Worm (Caenorhabditis elegans) whole organism, late embryonic: ENCODE results near the gene asp-4.
A peak's percentile ranks its signal among the peaks of the same experiment; 100 is the strongest.

ENCODE experiments used
- F13H6.1 ChIP-seq: sonication (generic microtip); optimal IDR thresholded peaks from 2 replicates; lab custom pipeline; 2016; ENCODE audit warnings: missing genetic modification characterization, missing compliant biosample characterization
- K09A11.1 ChIP-seq: sonication (generic microtip); optimal IDR thresholded peaks from 2 replicates; lab custom pipeline; 2017; ENCODE audit warnings: antibody characterized with exemption, mild to moderate bottlenecking, missing genetic modification characterization, missing compliant biosample characterization; ENCODE audit not compliant: insufficient read depth
- T23F11.4 ChIP-seq: fragments of 200-800 bp; sonication (Bioruptor generic); optimal IDR thresholded peaks from 2 replicates; lab custom pipeline; 2018; ENCODE audit warnings: mild to moderate bottlenecking, missing genetic modification characterization, missing compliant biosample characterization
- Y22D7AL.16 ChIP-seq: sonication (generic microtip); optimal IDR thresholded peaks from 2 replicates; lab custom pipeline; 2016; ENCODE audit warnings: missing genetic modification characterization, missing compliant biosample characterization
- ama-1 ChIP-seq: fragments of 150-350 bp; optimal IDR thresholded peaks from 2 replicates; lab custom pipeline; 2014
- ceh-14 ChIP-seq: sonication (generic microtip); optimal IDR thresholded peaks from 2 replicates; lab custom pipeline; 2016; ENCODE audit warnings: missing genotype, missing genetic modification characterization, missing compliant biosample characterization
- ceh-18 ChIP-seq: sonication (generic microtip); optimal IDR thresholded peaks from 2 replicates; lab custom pipeline; 2016; ENCODE audit warnings: missing genetic modification characterization, missing compliant biosample characterization
- ceh-19 ChIP-seq: fragments of 200-800 bp; sonication (Bioruptor generic); optimal IDR thresholded peaks from 2 replicates; lab custom pipeline; 2018; ENCODE audit warnings: mild to moderate bottlenecking, missing genetic modification characterization, missing compliant biosample characterization
- ceh-2 ChIP-seq: sonication (generic microtip); optimal IDR thresholded peaks from 2 replicates; lab custom pipeline; 2016; ENCODE audit warnings: missing genotype, missing genetic modification characterization, missing compliant biosample characterization
- ceh-31 ChIP-seq: sonication (generic microtip); optimal IDR thresholded peaks from 2 replicates; lab custom pipeline; 2016; ENCODE audit warnings: missing genetic modification characterization, missing compliant biosample characterization
- ceh-34 ChIP-seq: sonication (generic microtip); optimal IDR thresholded peaks from 2 replicates; lab custom pipeline; 2016; ENCODE audit warnings: mild to moderate bottlenecking, missing genetic modification characterization, missing compliant biosample characterization
- ceh-48 ChIP-seq: sonication (generic microtip); optimal IDR thresholded peaks from 2 replicates; lab custom pipeline; 2016; ENCODE audit warnings: missing genetic modification characterization, inconsistent platforms, missing compliant biosample characterization
- ceh-6 ChIP-seq: fragments of 200-800 bp; sonication (Bioruptor generic); optimal IDR thresholded peaks from 2 replicates; lab custom pipeline; 2018; ENCODE audit warnings: mild to moderate bottlenecking, missing genetic modification characterization, missing compliant biosample characterization
- ceh-9 ChIP-seq: sonication (generic microtip); optimal IDR thresholded peaks from 2 replicates; lab custom pipeline; 2016; ENCODE audit warnings: mild to moderate bottlenecking, missing genetic modification characterization, inconsistent platforms, missing compliant biosample characterization
- che-1 ChIP-seq: sonication (generic microtip); optimal IDR thresholded peaks from 2 replicates; lab custom pipeline; 2016; ENCODE audit warnings: mild to moderate bottlenecking, missing genetic modification characterization, missing compliant biosample characterization
- dmd-4 ChIP-seq: sonication (generic microtip); optimal IDR thresholded peaks from 2 replicates; lab custom pipeline; 2016; ENCODE audit warnings: borderline replicate concordance, missing genetic modification characterization, missing compliant biosample characterization
- dve-1 ChIP-seq: sonication (generic microtip); optimal IDR thresholded peaks from 2 replicates; lab custom pipeline; 2017; ENCODE audit warnings: antibody characterized with exemption, mild to moderate bottlenecking, missing genetic modification characterization, missing compliant biosample characterization
- elt-2 ChIP-seq: sonication (generic microtip); optimal IDR thresholded peaks from 2 replicates; lab custom pipeline; 2016; ENCODE audit warnings: missing genetic modification reagents, missing genetic modification characterization, missing compliant biosample characterization
- ets-4 ChIP-seq: sonication (generic microtip); optimal IDR thresholded peaks from 2 replicates; lab custom pipeline; 2016; ENCODE audit warnings: missing genetic modification characterization, missing compliant biosample characterization
- fkh-10 ChIP-seq: fragments of 150-350 bp; optimal IDR thresholded peaks from 2 replicates; lab custom pipeline; 2014; ENCODE audit warnings: missing biosample characterization, missing genetic modification reagents, missing genetic modification characterization
- fkh-6 ChIP-seq: sonication (generic microtip); optimal IDR thresholded peaks from 2 replicates; lab custom pipeline; 2016; ENCODE audit warnings: missing genetic modification characterization, missing compliant biosample characterization
- gmeb-2 ChIP-seq: sonication (generic microtip); optimal IDR thresholded peaks from 2 replicates; lab custom pipeline; 2016; ENCODE audit warnings: missing genetic modification characterization, inconsistent platforms, missing compliant biosample characterization
- hlh-13 ChIP-seq: fragments of 200-800 bp; sonication (Bioruptor generic); optimal IDR thresholded peaks from 2 replicates; lab custom pipeline; 2018; ENCODE audit warnings: mild to moderate bottlenecking, missing genetic modification characterization, missing compliant biosample characterization
- hlh-30 ChIP-seq: sonication (generic microtip); optimal IDR thresholded peaks from 2 replicates; lab custom pipeline; 2017; ENCODE audit warnings: antibody characterized with exemption, missing genetic modification characterization, missing compliant biosample characterization; ENCODE audit not compliant: insufficient read depth
- hlh-6 ChIP-seq: sonication (generic microtip); optimal IDR thresholded peaks from 2 replicates; lab custom pipeline; 2016; ENCODE audit warnings: missing genotype, missing genetic modification characterization, missing compliant biosample characterization
- madf-2 ChIP-seq: sonication (generic microtip); optimal IDR thresholded peaks from 2 replicates; lab custom pipeline; 2017; ENCODE audit warnings: missing genetic modification characterization, missing compliant biosample characterization
- nfya-1 ChIP-seq: sonication (generic microtip); optimal IDR thresholded peaks from 2 replicates; lab custom pipeline; 2017; ENCODE audit warnings: missing genetic modification characterization, mild to moderate bottlenecking, missing compliant biosample characterization, antibody characterized with exemption, moderate library complexity
- nhr-11 ChIP-seq: fragments of 150-350 bp; optimal IDR thresholded peaks from 2 replicates; lab custom pipeline; 2014; ENCODE audit warnings: missing biosample characterization, missing genetic modification characterization
- nhr-232 ChIP-seq: sonication (generic microtip); optimal IDR thresholded peaks from 2 replicates; lab custom pipeline; 2016; ENCODE audit warnings: missing genetic modification characterization, missing compliant biosample characterization
- npax-4 ChIP-seq: sonication (generic microtip); optimal IDR thresholded peaks from 2 replicates; lab custom pipeline; 2016; ENCODE audit warnings: missing genetic modification characterization, missing compliant biosample characterization
- pag-3 ChIP-seq: sonication (generic microtip); optimal IDR thresholded peaks from 2 replicates; lab custom pipeline; 2016; ENCODE audit warnings: missing compliant biosample characterization, missing genetic modification characterization, borderline replicate concordance
- pha-2 ChIP-seq: sonication (generic microtip); optimal IDR thresholded peaks from 2 replicates; lab custom pipeline; 2017; ENCODE audit warnings: mild to moderate bottlenecking, missing genetic modification characterization, missing compliant biosample characterization
- pha-4 ChIP-seq: fragments of 150-350 bp; optimal IDR thresholded peaks from 2 replicates; lab custom pipeline; 2018; ENCODE audit warnings: missing biosample characterization, missing genetic modification reagents, missing genetic modification characterization
- ref-2 ChIP-seq: sonication (generic microtip); optimal IDR thresholded peaks from 2 replicates; lab custom pipeline; 2016; ENCODE audit warnings: missing genetic modification characterization, missing compliant biosample characterization
- rnt-1 ChIP-seq: sonication (generic microtip); optimal IDR thresholded peaks from 2 replicates; lab custom pipeline; 2016; ENCODE audit warnings: missing genetic modification characterization, missing compliant biosample characterization
- sdc-2 ChIP-seq: sonication (generic microtip); optimal IDR thresholded peaks from 2 replicates; lab custom pipeline; 2016; ENCODE audit warnings: missing genotype, missing genetic modification characterization, missing compliant biosample characterization
- sox-2 ChIP-seq: fragments of 200-800 bp; sonication (Bioruptor generic); IDR thresholded peaks from 2 replicates; pipeline ENCODE4 v1.3.6; 2022; ENCODE audit warnings: missing genetic modification reagents, missing genetic modification characterization, missing compliant biosample characterization
- tbx-2 ChIP-seq: sonication (generic microtip); optimal IDR thresholded peaks from 2 replicates; lab custom pipeline; 2016; ENCODE audit warnings: missing genetic modification characterization, missing compliant biosample characterization
- unc-3 ChIP-seq, 2 experiments: fragments of 200-800 bp in 1 of 2; sonication (Bioruptor generic) in 1 of 2; sonication (generic microtip) in 1 of 2; conservative IDR thresholded peaks in 1 of 2; optimal IDR thresholded peaks in 1 of 2; 2 replicates each; pipeline versions ENCODE4 v1.3.6 to Lab custom; 2016 to 2022; ENCODE audit warnings: missing compliant biosample characterization in 2 of 2, missing genetic modification characterization in 2 of 2, missing genetic modification reagents in 1 of 2
- unc-42 ChIP-seq: sonication (generic microtip); optimal IDR thresholded peaks from 2 replicates; lab custom pipeline; 2016; ENCODE audit warnings: missing genotype, missing genetic modification characterization, missing compliant biosample characterization
- unc-55 ChIP-seq: sonication (generic microtip); optimal IDR thresholded peaks from 2 replicates; lab custom pipeline; 2017; ENCODE audit warnings: missing biosample characterization, missing genetic modification reagents, missing genetic modification characterization
- zip-5 ChIP-seq: sonication (generic microtip); optimal IDR thresholded peaks from 2 replicates; lab custom pipeline; 2016; ENCODE audit warnings: missing genetic modification characterization, missing compliant biosample characterization

Gene asp-4

ce11 chrX:13262195-13262594 is 40.9 kb upstream of the asp-4 start, which contains the start of gene K09A11.1:
Gene K09A11.1, plus strand, starts transcription at chrX:13262495.
- TF ChIP-seq gmeb-2 (tag; lab: Kevin White, UChicago): no peak
- no peak for TF ChIP-seq zip-5 (tag; lab: Kevin White, UChicago)
- no peak for TF ChIP-seq ceh-6 (GFP tag; lab: Kevin White, UChicago)
- no peak for TF ChIP-seq pha-2 (tag; lab: Kevin White, UChicago)
- no peak for TF ChIP-seq ama-1 (lab: Kevin White, UChicago)
- no peak for TF ChIP-seq fkh-10
- TF ChIP-seq ceh-14: no peak

ce11 chrX:13257577-13257976 is 36.3 kb upstream of the asp-4 start, which contains the start of gene K08H2.10:
Gene K08H2.10, plus strand, starts transcription at chrX:13257806.
- TF ChIP-seq pag-3: no peak
- TF ChIP-seq unc-42 (tag; lab: Kevin White, UChicago): no peak
- peak; percentile 92 for TF ChIP-seq elt-2 (tag; lab: Kevin White, UChicago)
- no peak for TF ChIP-seq zip-5 (tag; lab: Kevin White, UChicago)
- TF ChIP-seq dmd-4: no peak
- TF ChIP-seq hlh-13: no peak
- no peak for TF ChIP-seq pha-4 (tag; lab: Kevin White, UChicago)

ce11 chrX:13251914-13252434 is 30.7 kb upstream of the asp-4 start, which contains the start of gene nhr-32:
Gene nhr-32, plus strand, starts transcription at chrX:13251964.
- TF ChIP-seq sox-2 (GFP tag; lab: Robert Waterston, UW): no peak
- TF ChIP-seq madf-2 (tag; lab: Kevin White, UChicago): no peak
- no peak for TF ChIP-seq dve-1
- no peak for TF ChIP-seq npax-4 (tag; lab: Kevin White, UChicago)
- TF ChIP-seq fkh-10: no peak
- no peak for TF ChIP-seq che-1
- TF ChIP-seq ceh-18 (tag; lab: Kevin White, UChicago): no peak
- no peak for TF ChIP-seq nhr-11 (tag; lab: Kevin White, UChicago)
- TF ChIP-seq F13H6.1 (tag; lab: Kevin White, UChicago): no peak

- TF ChIP-seq ceh-2 (tag; lab: Kevin White, UChicago) (peak; percentile 14), tbx-2 (peak; percentile 69), dve-1 (peak; percentile 10), unc-3 (GFP tag; conservative IDR thresholded peaks at IDR 0.05; lab: Robert Waterston, UW) (no peak), unc-3 (tag; optimal IDR thresholded peaks at IDR 0.05; lab: Kevin White, UChicago) (no peak), unc-55 (GFP tag; lab: Kevin White, UChicago) (peak; percentile 83), T23F11.4 (GFP tag; lab: Kevin White, UChicago) (no peak), hlh-6 (tag; lab: Kevin White, UChicago) (peak; percentile 17), K09A11.1 (no peak), Y22D7AL.16 (tag; lab: Kevin White, UChicago) (no peak), ref-2 (peak; percentile 12), fkh-6 (tag; lab: Kevin White, UChicago) (peak; percentile 13), ets-4 (tag; lab: Kevin White, UChicago) (peak; percentile 7), nhr-232 (tag; lab: Kevin White, UChicago) (no peak), unc-42 (tag; lab: Kevin White, UChicago) (peak; percentile 41), sdc-2 (tag; lab: Kevin White, UChicago) (peak; percentile 56), ceh-34 (tag; lab: Kevin White, UChicago) (peak; percentile 61), ceh-31 (tag; lab: Kevin White, UChicago) (peak; percentile 88), dmd-4 (peak; percentile 29), rnt-1 (tag; lab: Kevin White, UChicago) (peak; percentile 51), ceh-18 (tag; lab: Kevin White, UChicago) (peak; percentile 50), ama-1 (lab: Kevin White, UChicago) (no peak), ceh-9 (tag; lab: Kevin White, UChicago) (no peak), hlh-30 (tag; lab: Kevin White, UChicago) (peak; percentile 94), nfya-1 (tag; lab: Kevin White, UChicago) (peak; percentile 70), F13H6.1 (tag; lab: Kevin White, UChicago) (peak; percentile 9), ceh-48 (tag; lab: Kevin White, UChicago) (peak; percentile 19), ceh-19 (GFP tag; lab: Kevin White, UChicago) (peak; percentile 16)
These were observed 30.1 kb upstream of the asp-4 start for ce11 chrX:13251354-13251843.
